Worm (Caenorhabditis elegans) whole organism, L1 larva: ENCODE measurements around the gene C31H1.5.

Experiments
- Y116A8C.19 ChIP-seq: sonication (generic microtip); optimal IDR thresholded peaks from 2 replicates; lab custom pipeline; 2016; ENCODE audit warnings: missing compliant biosample characterization, missing genetic modification characterization, borderline replicate concordance
- aly-2 ChIP-seq: fragments of 150-350 bp; optimal IDR thresholded peaks from 2 replicates; lab custom pipeline; 2014; ENCODE audit warnings: missing biosample characterization, missing genetic modification characterization
- blmp-1 ChIP-seq: fragments of 150-350 bp; optimal IDR thresholded peaks from 2 replicates; lab custom pipeline; 2014; ENCODE audit warnings: missing biosample characterization, missing genetic modification characterization
- egl-27 ChIP-seq, 2 experiments: fragments of 150-350 bp in 1 of 2; sonication (generic microtip); optimal IDR thresholded peaks; 3 replicates each; lab custom pipeline; 2017 to 2018; ENCODE audit warnings: missing biosample characterization in 2 of 2, missing genetic modification characterization in 2 of 2, missing genetic modification reagents in 2 of 2
- ets-5 ChIP-seq: fragments of 200-800 bp; sonication (Bioruptor generic); IDR thresholded peaks from 2 replicates; pipeline ENCODE4 v1.3.6; 2022; ENCODE audit warnings: missing genetic modification characterization, missing compliant biosample characterization
- fos-1 ChIP-seq: fragments of 150-350 bp; optimal IDR thresholded peaks from 2 replicates; lab custom pipeline; 2014; ENCODE audit warnings: missing biosample characterization, missing genetic modification characterization
- lin-15B ChIP-seq: fragments of 150-350 bp; sonication (generic microtip); optimal IDR thresholded peaks from 3 replicates; lab custom pipeline; 2014; ENCODE audit warnings: missing biosample characterization, missing genetic modification characterization
- lin-35 ChIP-seq, 2 experiments: fragments of 150-350 bp; optimal IDR thresholded peaks; 2 replicates each; lab custom pipeline; 2014; ENCODE audit warnings: missing biosample characterization in 2 of 2, missing genetic modification characterization in 2 of 2, missing genetic modification reagents in 2 of 2
- mdl-1 ChIP-seq, 2 experiments: fragments of 150-350 bp; optimal IDR thresholded peaks; 2 replicates each; lab custom pipeline; 2014 to 2017; ENCODE audit warnings: missing biosample characterization in 2 of 2, missing genetic modification characterization in 2 of 2, inconsistent platforms in 1 of 2
- mef-2 ChIP-seq: fragments of 150-350 bp; optimal IDR thresholded peaks from 2 replicates; lab custom pipeline; 2014; ENCODE audit warnings: missing biosample characterization, missing genetic modification characterization
- nhr-237 ChIP-seq: fragments of 150-350 bp; optimal IDR thresholded peaks from 2 replicates; lab custom pipeline; 2014; ENCODE audit warnings: missing biosample characterization, missing genetic modification characterization
- nhr-85 ChIP-seq: sonication (generic microtip); peaks from one replicate; lab custom pipeline; 2016; ENCODE audit warnings: missing genetic modification characterization, inconsistent platforms, missing compliant biosample characterization
- snpc-4 ChIP-seq: fragments of 150-350 bp; optimal IDR thresholded peaks from 2 replicates; lab custom pipeline; 2014; ENCODE audit warnings: missing biosample characterization, missing genetic modification characterization

DNA sequence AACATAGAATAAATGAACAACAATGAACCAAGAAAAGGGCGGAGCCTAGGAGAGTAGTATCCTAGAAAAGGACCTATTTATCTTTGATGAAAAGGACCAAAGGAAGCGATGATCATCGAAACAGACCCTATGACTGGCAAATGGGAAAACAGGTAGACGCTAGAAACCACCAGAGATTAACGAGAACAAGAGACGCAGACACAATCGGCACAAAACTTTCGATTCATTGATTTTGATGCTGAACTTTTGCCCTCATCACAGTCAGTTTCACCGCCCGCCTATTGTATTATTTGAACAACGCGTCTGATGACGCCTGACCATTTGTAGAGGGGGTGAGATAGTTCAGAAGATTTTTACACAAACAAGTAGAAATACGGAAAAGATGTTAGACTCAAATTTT lies 30.9 kb downstream of the C31H1.5 start:
- TF ChIP-seq nhr-85 (tag; lab: Kevin White, UChicago): peak; percentile 92
- no peak for TF ChIP-seq egl-27 (tag; optimal IDR thresholded peaks at IDR 0.05; lab: Kevin White, UChicago)
- peak in 1 of 2 experiments; percentile 64 for TF ChIP-seq lin-35 (GFP tag; optimal IDR thresholded peaks at IDR 0.05; lab: Kevin White, UChicago)
- TF ChIP-seq fos-1 (tag; lab: Kevin White, UChicago): no peak
- TF ChIP-seq mdl-1 (tag; optimal IDR thresholded peaks at IDR 0.05; lab: Kevin White, UChicago): peak in 1 of 2 experiments; percentile 40
- TF ChIP-seq mef-2 (tag; lab: Kevin White, UChicago): no peak
- TF ChIP-seq snpc-4: no peak
- TF ChIP-seq blmp-1 (tag; lab: Kevin White, UChicago): peak; percentile 97
- TF ChIP-seq Y116A8C.19 (tag; lab: Kevin White, UChicago): no peak
- no peak for TF ChIP-seq nhr-237 (tag; lab: Kevin White, UChicago)
- TF ChIP-seq lin-15B (tag; lab: Kevin White, UChicago): no peak
- TF ChIP-seq aly-2 (tag; lab: Kevin White, UChicago): no peak
- TF ChIP-seq ets-5: no peak
